Fruit fly (Drosophila melanogaster) whole organism, prepupa: ENCODE measurements around the gene CG7341.

Experiments used
- CG10631 ChIP-seq: fragments of 200-800 bp; sonication (Bioruptor generic); optimal IDR thresholded peaks from 2 replicates; lab custom pipeline; 2016; ENCODE audit warnings: missing biosample characterization, missing genetic modification characterization
- CG11762 ChIP-seq: fragments of 200-800 bp; sonication (Bioruptor generic); optimal IDR thresholded peaks from 3 replicates; lab custom pipeline; 2016; ENCODE audit warnings: missing biosample characterization, missing genetic modification characterization; ENCODE audit not compliant: insufficient read depth
- CG11902 ChIP-seq: fragments of 200-800 bp; sonication (Bioruptor generic); optimal IDR thresholded peaks from 3 replicates; lab custom pipeline; 2016; ENCODE audit warnings: missing biosample characterization, missing genetic modification characterization
- CG1621 ChIP-seq: fragments of 200-800 bp; sonication (Bioruptor generic); optimal IDR thresholded peaks from 3 replicates; lab custom pipeline; 2018; ENCODE audit warnings: missing biosample characterization, mild to moderate bottlenecking, missing genetic modification characterization
- CG3032 ChIP-seq: fragments of 200-800 bp; optimal IDR thresholded peaks from 2 replicates; lab custom pipeline; 2019; ENCODE audit warnings: missing biosample characterization, mild to moderate bottlenecking, missing genetic modification characterization, moderate library complexity
- CG31627 ChIP-seq: fragments of 200-800 bp; sonication (Bioruptor generic); optimal IDR thresholded peaks from 3 replicates; lab custom pipeline; 2016; ENCODE audit warnings: missing biosample characterization, missing genetic modification characterization
- CG32006 ChIP-seq: fragments of 200-800 bp; sonication (Bioruptor generic); optimal IDR thresholded peaks from 3 replicates; lab custom pipeline; 2017; ENCODE audit warnings: missing biosample characterization, mild to moderate bottlenecking, missing genetic modification characterization
- CG4318 ChIP-seq: fragments of 200-800 bp; sonication (Bioruptor generic); optimal IDR thresholded peaks from 3 replicates; lab custom pipeline; 2017; ENCODE audit warnings: missing biosample characterization, mild to moderate bottlenecking, missing genetic modification characterization
- CG6163 ChIP-seq: fragments of 200-800 bp; sonication (Bioruptor generic); IDR thresholded peaks from 3 replicates; pipeline ENCODE4 v1.3.6; 2022; ENCODE audit warnings: missing biosample characterization, missing genetic modification characterization
- CG6276 ChIP-seq: fragments of 200-800 bp; sonication (Bioruptor generic); optimal IDR thresholded peaks from 2 replicates; lab custom pipeline; 2017; ENCODE audit warnings: missing biosample characterization, mild to moderate bottlenecking, missing genetic modification characterization
- CG6792 ChIP-seq: fragments of 200-800 bp; sonication (Bioruptor generic); optimal IDR thresholded peaks from 3 replicates; lab custom pipeline; 2016; ENCODE audit warnings: missing biosample characterization, missing genetic modification characterization
- CG6808 ChIP-seq: fragments of 200-800 bp; sonication (Bioruptor generic); optimal IDR thresholded peaks from 3 replicates; lab custom pipeline; 2017; ENCODE audit warnings: missing biosample characterization, missing genetic modification characterization, mild to moderate bottlenecking, moderate library complexity, missing genetic modification reagents
- CG8119 ChIP-seq: fragments of 200-800 bp; sonication (Bioruptor generic); IDR thresholded peaks from 3 replicates; pipeline ENCODE4 v1.3.6; 2022; ENCODE audit warnings: missing biosample characterization, missing genetic modification characterization
- CG8319 ChIP-seq: fragments of 200-800 bp; sonication (Bioruptor generic); optimal IDR thresholded peaks from 3 replicates; lab custom pipeline; 2016; ENCODE audit warnings: missing biosample characterization, missing genetic modification characterization
- CG8632 ChIP-seq: fragments of 200-800 bp; sonication (Bioruptor generic); optimal IDR thresholded peaks from 3 replicates; lab custom pipeline; 2016; ENCODE audit warnings: missing biosample characterization, missing genetic modification characterization
- CG9139 ChIP-seq: fragments of 200-800 bp; sonication (Bioruptor generic); optimal IDR thresholded peaks from 3 replicates; lab custom pipeline; 2017; ENCODE audit warnings: missing biosample characterization, mild to moderate bottlenecking, missing genetic modification characterization
- Eip75B ChIP-seq: fragments of 200-800 bp; sonication (Bioruptor generic); optimal IDR thresholded peaks from 3 replicates; lab custom pipeline; 2016; ENCODE audit warnings: missing biosample characterization, missing genetic modification characterization
- Eip78C ChIP-seq: fragments of 200-800 bp; sonication (Bioruptor generic); peaks from one replicate; lab custom pipeline; 2016; ENCODE audit warnings: missing biosample characterization, missing genetic modification characterization
- Eip93F ChIP-seq: fragments of 200-800 bp; sonication (Bioruptor generic); optimal IDR thresholded peaks from 2 replicates; lab custom pipeline; 2016; ENCODE audit warnings: missing biosample characterization, mild to moderate bottlenecking, missing genetic modification characterization
- Ets21C ChIP-seq: fragments of 200-800 bp; sonication (Bioruptor generic); optimal IDR thresholded peaks from 3 replicates; lab custom pipeline; 2016; ENCODE audit warnings: missing biosample characterization, missing genetic modification characterization
- Ets96B ChIP-seq: fragments of 200-800 bp; optimal IDR thresholded peaks from 2 replicates; lab custom pipeline; 2019; ENCODE audit warnings: missing biosample characterization, mild to moderate bottlenecking, missing genetic modification characterization, moderate library complexity
- Hr38 ChIP-seq: sonication (Bioruptor generic); optimal IDR thresholded peaks from 2 replicates; lab custom pipeline; 2016; ENCODE audit warnings: missing biosample characterization, missing genetic modification characterization
- Hr39 ChIP-seq: fragments of 200-800 bp; sonication (Bioruptor generic); optimal IDR thresholded peaks from 2 replicates; lab custom pipeline; 2016; ENCODE audit warnings: missing biosample characterization, missing genetic modification characterization
- Lpt ChIP-seq: fragments of 200-800 bp; sonication (Bioruptor generic); optimal IDR thresholded peaks from 3 replicates; lab custom pipeline; 2016; ENCODE audit warnings: missing biosample characterization, missing genetic modification characterization
- Smox ChIP-seq: fragments of 200-800 bp; sonication (Bioruptor generic); optimal IDR thresholded peaks from 3 replicates; lab custom pipeline; 2016; ENCODE audit warnings: missing biosample characterization, missing genetic modification characterization
- Sox14 ChIP-seq: fragments of 200-800 bp; sonication (Bioruptor generic); optimal IDR thresholded peaks from 3 replicates; lab custom pipeline; 2016; ENCODE audit warnings: missing biosample characterization, missing genetic modification characterization
- achi ChIP-seq: fragments of 200-800 bp; sonication (Bioruptor generic); optimal IDR thresholded peaks from 3 replicates; lab custom pipeline; 2016; ENCODE audit warnings: missing biosample characterization, missing genetic modification characterization
- cyc ChIP-seq: fragments of 200-800 bp; sonication (Bioruptor generic); optimal IDR thresholded peaks from 3 replicates; lab custom pipeline; 2016; ENCODE audit warnings: missing biosample characterization, missing genetic modification characterization
- dac ChIP-seq: fragments of 200-800 bp; sonication (Bioruptor generic); optimal IDR thresholded peaks from 2 replicates; lab custom pipeline; 2017; ENCODE audit warnings: missing biosample characterization, mild to moderate bottlenecking, missing genetic modification characterization
- eg ChIP-seq: fragments of 200-800 bp; sonication (Bioruptor generic); IDR thresholded peaks from 3 replicates; pipeline ENCODE4 v1.3.6; 2022; ENCODE audit warnings: missing biosample characterization, missing genetic modification characterization
- esn ChIP-seq: fragments of 200-800 bp; sonication (Bioruptor generic); optimal IDR thresholded peaks from 2 replicates; lab custom pipeline; 2016; ENCODE audit warnings: missing biosample characterization, mild to moderate bottlenecking, missing genetic modification characterization, moderate library complexity
- fd59A ChIP-seq: fragments of 200-800 bp; sonication (Bioruptor generic); optimal IDR thresholded peaks from 2 replicates; lab custom pipeline; 2017; ENCODE audit warnings: missing biosample characterization, mild to moderate bottlenecking, missing genetic modification characterization, missing genetic modification reagents
- fd85E ChIP-seq: fragments of 200-800 bp; sonication (Bioruptor generic); optimal IDR thresholded peaks from 3 replicates; lab custom pipeline; 2016; ENCODE audit warnings: missing biosample characterization, missing genetic modification characterization
- net ChIP-seq: fragments of 200-800 bp; sonication (Bioruptor generic); optimal IDR thresholded peaks from 3 replicates; lab custom pipeline; 2016; ENCODE audit warnings: missing biosample characterization, missing genetic modification characterization
- salr ChIP-seq, 2 experiments: fragments of 200-800 bp; sonication (Bioruptor generic); optimal IDR thresholded peaks; 3 replicates each; lab custom pipeline; 2016 to 2018; ENCODE audit warnings: missing biosample characterization in 2 of 2, missing genetic modification characterization in 2 of 2, mild to moderate bottlenecking in 1 of 2
- ss ChIP-seq, 2 experiments: fragments of 200-800 bp; sonication (Bioruptor generic); optimal IDR thresholded peaks; 2 replicates in 1 of 2; 3 replicates in 1 of 2; lab custom pipeline; 2017 to 2018; ENCODE audit warnings: mild to moderate bottlenecking in 2 of 2, missing biosample characterization in 2 of 2, missing genetic modification characterization in 2 of 2, moderate library complexity in 1 of 2
- svp ChIP-seq: fragments of 200-800 bp; sonication (Bioruptor generic); peaks from one replicate; lab custom pipeline; 2016; ENCODE audit warnings: missing biosample characterization, missing genetic modification characterization
- vri ChIP-seq: fragments of 200-800 bp; sonication (Bioruptor generic); optimal IDR thresholded peaks from 3 replicates; lab custom pipeline; 2016; ENCODE audit warnings: missing biosample characterization, mild to moderate bottlenecking, missing genetic modification characterization

CG7341 gene

DNA sequence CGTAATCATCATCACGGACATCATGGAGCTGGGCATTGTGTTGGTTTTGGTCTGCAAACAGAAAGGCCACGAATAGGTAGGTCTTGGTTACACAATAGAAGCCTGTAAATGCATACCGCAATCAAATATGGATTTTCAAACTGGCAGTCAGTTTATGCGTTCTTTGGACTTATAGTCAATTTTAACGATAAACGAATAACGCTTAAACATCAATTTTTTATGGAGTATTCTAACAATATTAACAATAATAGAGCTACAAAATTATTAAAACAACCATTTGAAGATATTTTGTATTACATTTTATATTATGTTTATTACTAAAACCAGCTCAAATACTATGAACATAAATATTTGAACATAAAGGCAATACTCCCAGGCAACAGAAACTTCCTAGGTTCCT lies 31.3 kb upstream of the CG7341 start (continued):
- TF ChIP-seq fd59A (GFP tag; lab: Kevin White, UChicago) (peak; percentile 11), CG8632 (no peak), Eip93F (GFP tag; lab: Kevin White, UChicago) (no peak), CG6792 (GFP tag; lab: Kevin White, UChicago) (no peak), CG8119 (GFP tag; lab: Robert Waterston, UW) (no peak), fd85E (GFP tag; lab: Kevin White, UChicago) (no peak), Sox14 (GFP tag; lab: Kevin White, UChicago) (no peak), CG6163 (no peak), CG31627 (no peak), CG9139 (GFP tag; lab: Kevin White, UChicago) (no peak), CG6808 (GFP tag; lab: Kevin White, UChicago) (peak; percentile 28), CG10631 (GFP tag; lab: Kevin White, UChicago) (peak; percentile 15), CG11762 (GFP tag; lab: Kevin White, UChicago) (no peak), CG1621 (no peak), Hr39 (GFP tag; lab: Kevin White, UChicago) (no peak), ss (GFP tag; optimal IDR thresholded peaks at IDR 0.05; lab: Kevin White, UChicago) (no peak), CG3032 (tag; lab: Kevin White, UChicago) (peak; percentile 2), svp (GFP tag; lab: Kevin White, UChicago) (peak; percentile 11), esn (GFP tag; lab: Kevin White, UChicago) (no peak), cyc (GFP tag; lab: Kevin White, UChicago) (no peak), Ets21C (no peak), Ets96B (tag; lab: Kevin White, UChicago) (no peak), Eip78C (GFP tag; lab: Kevin White, UChicago) (peak; percentile 70), achi (GFP tag; lab: Kevin White, UChicago) (no peak), Eip75B (GFP tag; lab: Kevin White, UChicago) (no peak), Hr38 (GFP tag; lab: Kevin White, UChicago) (no peak), salr (GFP tag; optimal IDR thresholded peaks at IDR 0.05; lab: Kevin White, UChicago) (peak in 1 of 2 experiments; percentile 53), CG4318 (GFP tag; lab: Kevin White, UChicago) (no peak), CG11902 (GFP tag; lab: Kevin White, UChicago) (no peak), dac (GFP tag; lab: Kevin White, UChicago) (no peak)

DNA sequence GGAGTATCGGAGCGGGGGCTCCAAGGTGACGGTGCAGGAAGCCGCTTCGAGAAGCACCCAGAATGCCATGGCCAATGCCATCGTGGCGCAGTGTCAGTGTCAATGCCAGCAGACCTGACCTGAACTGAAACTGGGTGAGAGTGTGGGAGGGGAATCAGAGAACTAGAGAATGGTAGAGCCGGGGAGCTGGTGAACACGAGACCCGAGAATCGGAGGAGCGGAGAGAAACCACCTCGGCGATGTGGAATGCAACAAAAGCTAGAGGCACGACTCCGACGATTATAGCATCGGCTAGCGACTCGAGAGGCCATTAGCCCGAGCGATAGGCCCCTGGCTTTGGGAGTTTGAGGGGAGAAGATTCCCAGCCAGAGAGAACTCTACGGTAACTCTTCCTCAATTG lies 30.8 kb upstream of the CG7341 start:
- TF ChIP-seq Eip75B (GFP tag; lab: Kevin White, UChicago) (peak; percentile 19), CG6163 (peak; percentile 44; the same call in 1 of the 3 replicates), ss (GFP tag; optimal IDR thresholded peaks at IDR 0.05; lab: Kevin White, UChicago) (peak in 1 of 2 experiments; percentile 40), CG8319 (GFP tag; lab: Kevin White, UChicago) (no peak), Lpt (GFP tag; lab: Kevin White, UChicago) (peak; percentile 63), CG8119 (GFP tag; lab: Robert Waterston, UW) (0 out of 3 replicates have a peak, but pooled peaks have one; percentile 15), net (GFP tag; lab: Kevin White, UChicago) (no peak), eg (GFP tag; lab: Robert Waterston, UW) (no peak)

DNA sequence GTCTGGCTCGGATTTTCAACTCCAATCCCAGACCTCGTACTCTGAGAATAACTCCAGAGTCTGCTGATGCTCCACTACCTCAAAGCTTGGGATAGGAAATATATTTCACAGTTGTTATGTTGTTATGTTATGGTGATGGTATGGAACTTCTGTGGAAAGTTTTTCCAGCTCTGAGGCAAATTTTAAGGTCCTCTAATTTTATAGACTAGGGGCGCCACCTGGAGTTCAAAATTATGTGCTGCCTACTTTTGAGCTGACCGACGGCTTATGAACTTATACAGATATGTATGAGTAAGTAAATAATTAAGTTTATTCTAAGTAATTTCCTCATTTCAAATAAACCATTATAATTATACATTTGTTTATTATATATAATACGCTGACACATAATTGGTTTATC lies 29.4 kb upstream of the CG7341 start:
- no peak for TF ChIP-seq Ets21C
- no peak for TF ChIP-seq CG6276 (GFP tag; lab: Kevin White, UChicago)
- TF ChIP-seq svp (GFP tag; lab: Kevin White, UChicago) = peak; percentile 73
- TF ChIP-seq Eip78C (GFP tag; lab: Kevin White, UChicago) = peak; percentile 57

DNA sequence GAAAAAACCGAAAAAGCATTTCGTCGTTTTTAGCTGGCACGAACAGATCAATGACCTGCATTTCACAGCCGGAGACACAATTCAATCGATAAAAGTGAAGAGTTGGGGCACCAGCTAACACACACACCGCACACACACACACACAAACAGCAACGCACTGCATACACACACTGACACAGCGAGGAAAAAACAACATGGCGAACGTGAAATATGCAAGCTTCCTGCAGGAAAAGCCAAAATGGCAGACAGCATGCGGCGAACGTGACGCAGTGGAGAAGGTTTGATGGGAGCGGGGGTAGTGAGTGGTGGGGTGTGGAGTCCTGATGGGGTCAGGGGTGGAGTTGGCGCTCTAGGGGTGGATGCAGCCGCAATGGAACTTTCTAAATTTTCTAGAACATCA lies 28.8 kb upstream of the CG7341 start:
- TF ChIP-seq ss (GFP tag; optimal IDR thresholded peaks at IDR 0.05; lab: Kevin White, UChicago) (peak; percentile 3 to 18), achi (GFP tag; lab: Kevin White, UChicago) (no peak), Hr39 (GFP tag; lab: Kevin White, UChicago) (no peak), vri (no peak), Smox (GFP tag; lab: Kevin White, UChicago) (no peak), fd59A (GFP tag; lab: Kevin White, UChicago) (no peak), CG32006 (GFP tag; lab: Kevin White, UChicago) (no peak)
